Fruit fly (Drosophila melanogaster) whole organism, wandering third instar larva: ENCODE measurements around the gene CG10738.
A peak's percentile ranks its signal among the peaks of the same experiment; 100 is the strongest.

Source experiments
- Hr78 ChIP-seq: fragments of >200 bp; optimal IDR thresholded peaks from 2 replicates; lab custom pipeline; 2017; ENCODE audit warnings: missing biosample characterization, missing genetic modification characterization
- Jra ChIP-seq: sonication (Bioruptor generic); optimal IDR thresholded peaks from 2 replicates; lab custom pipeline; 2016; ENCODE audit warnings: missing biosample characterization, missing genetic modification characterization
- OdsH ChIP-seq: fragments of 200-800 bp; sonication (Bioruptor generic); optimal IDR thresholded peaks from 2 replicates; lab custom pipeline; 2016; ENCODE audit warnings: missing biosample characterization, mild to moderate bottlenecking, missing genetic modification characterization
- Sp1 ChIP-seq: fragments of 200-800 bp; sonication (Bioruptor generic); optimal IDR thresholded peaks from 3 replicates; lab custom pipeline; 2019; ENCODE audit warnings: missing biosample characterization, mild to moderate bottlenecking, missing genetic modification characterization, moderate library complexity
- Vsx2 ChIP-seq: fragments of 200-300, 225-300 bp; sonication (Bioruptor generic); optimal IDR thresholded peaks from 2 replicates; lab custom pipeline; 2018; ENCODE audit warnings: missing biosample characterization, missing genetic modification characterization; ENCODE audit not compliant: partially characterized antibody
- ey ChIP-seq: fragments of 200-800 bp; sonication (Bioruptor generic); optimal IDR thresholded peaks from 2 replicates; lab custom pipeline; 2016; ENCODE audit warnings: missing biosample characterization, missing genetic modification characterization
- fru ChIP-seq: fragments of 200-800 bp; sonication (Bioruptor generic); optimal IDR thresholded peaks from 3 replicates; lab custom pipeline; 2016; ENCODE audit warnings: missing biosample characterization, mild to moderate bottlenecking, missing genetic modification characterization
- h ChIP-seq: fragments of 200-800 bp; sonication (Bioruptor generic); optimal IDR thresholded peaks from 3 replicates; lab custom pipeline; 2016; ENCODE audit warnings: missing biosample characterization, mild to moderate bottlenecking, missing genetic modification characterization
- jim ChIP-seq: fragments of 175-275, 200-325 bp; sonication (Bioruptor generic); optimal IDR thresholded peaks from 2 replicates; lab custom pipeline; 2016; ENCODE audit warnings: missing biosample characterization, mild to moderate bottlenecking, missing genetic modification characterization
- pan ChIP-seq: fragments of >200 bp; optimal IDR thresholded peaks from 2 replicates; lab custom pipeline; 2017
- psq ChIP-seq: fragments of 200-800 bp; sonication (Bioruptor generic); optimal IDR thresholded peaks from 3 replicates; lab custom pipeline; 2017; ENCODE audit warnings: missing biosample characterization, mild to moderate bottlenecking, missing genetic modification characterization, moderate library complexity

DNA sequence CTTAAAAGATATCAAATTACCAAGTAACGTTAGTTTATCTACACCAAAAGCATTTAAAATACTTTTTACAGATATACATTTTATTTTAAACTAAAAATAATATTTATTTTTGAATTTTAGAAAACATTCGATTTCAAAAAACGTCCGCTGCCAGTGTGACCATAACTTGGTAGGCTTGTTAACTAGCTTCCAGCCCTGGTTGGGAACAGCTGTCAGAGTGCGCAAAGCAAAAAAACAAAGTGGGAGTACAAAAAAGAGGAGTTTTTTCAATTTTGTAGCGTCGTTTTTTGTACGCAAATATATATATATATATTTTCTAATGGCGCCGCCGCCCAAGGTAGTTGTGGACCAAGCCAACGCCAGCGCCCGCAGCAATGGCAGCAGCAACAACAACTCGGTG, 8.2 kb upstream of the CG10738 start, which contains the start of gene cmb:
- TF ChIP-seq fru (GFP tag; lab: Kevin White, UChicago) (no peak), Vsx2 (GFP tag; lab: Kevin White, UChicago) (no peak), Sp1 (GFP tag; lab: Kevin White, UChicago) (peak; percentile 68), OdsH (GFP tag; lab: Kevin White, UChicago) (no peak), pan (no peak), ey (GFP tag; lab: Kevin White, UChicago) (no peak), h (GFP tag; lab: Kevin White, UChicago) (no peak), jim (peak; percentile 84), Jra (GFP tag; lab: Kevin White, UChicago) (no peak), Hr78 (GFP tag; lab: Kevin White, UChicago) (no peak), psq (GFP tag; lab: Kevin White, UChicago) (no peak)
